Fruit fly (Drosophila melanogaster) whole organism, embryonic: ENCODE measurements around the gene peng.

Experiments used
- Antp ChIP-seq: fragments of 200-800 bp; sonication (Bioruptor generic); optimal IDR thresholded peaks from 3 replicates; lab custom pipeline; 2016; ENCODE audit warnings: missing biosample characterization, missing genetic modification characterization
- Atf6 ChIP-seq: fragments of 200-800 bp; sonication (Bioruptor generic); IDR thresholded peaks from 2 replicates; pipeline ENCODE4 v1.3.6; 2022; ENCODE audit warnings: missing biosample characterization, missing genetic modification characterization
- CG10267 ChIP-seq: fragments of 200-800 bp; sonication (Bioruptor generic); optimal IDR thresholded peaks from 2 replicates; lab custom pipeline; 2018; ENCODE audit warnings: missing biosample characterization, mild to moderate bottlenecking, missing genetic modification characterization, moderate library complexity
- CG10431 ChIP-seq: fragments of 200-800 bp; sonication (Bioruptor generic); optimal IDR thresholded peaks from 3 replicates; lab custom pipeline; 2018; ENCODE audit warnings: missing biosample characterization, mild to moderate bottlenecking, missing genetic modification characterization
- CG10543 ChIP-seq: fragments of 200-800 bp; sonication (Bioruptor generic); optimal IDR thresholded peaks from 3 replicates; lab custom pipeline; 2017; ENCODE audit warnings: missing biosample characterization, mild to moderate bottlenecking, missing genetic modification characterization, moderate library complexity
- CG11560 ChIP-seq: fragments of 200-800 bp; sonication (Bioruptor generic); IDR thresholded peaks from 3 replicates; pipeline ENCODE4 v1.3.6; 2022; ENCODE audit warnings: missing biosample characterization, missing genetic modification characterization
- CG12104 ChIP-seq: fragments of 200-800 bp; sonication (Bioruptor generic); optimal IDR thresholded peaks from 3 replicates; lab custom pipeline; 2016; ENCODE audit warnings: missing biosample characterization, missing genetic modification characterization
- CG14050 ChIP-seq: fragments of 200-800 bp; sonication (Bioruptor generic); IDR thresholded peaks from 3 replicates; pipeline ENCODE4 v1.3.6; 2022; ENCODE audit warnings: missing biosample characterization, missing genetic modification characterization
- CG16813 ChIP-seq: fragments of 200-800 bp; sonication (Bioruptor generic); IDR thresholded peaks from 3 replicates; pipeline ENCODE4 v1.3.6; 2022; ENCODE audit warnings: missing biosample characterization, missing genetic modification characterization; ENCODE audit not compliant: partially characterized antibody
- CG17802 ChIP-seq: fragments of 200-800 bp; sonication (Bioruptor generic); optimal IDR thresholded peaks from 2 replicates; lab custom pipeline; 2018; ENCODE audit warnings: missing biosample characterization, mild to moderate bottlenecking, missing genetic modification characterization, moderate library complexity
- CG2129 ChIP-seq: fragments of 200-800 bp; sonication (Bioruptor generic); IDR thresholded peaks from 2 replicates; pipeline ENCODE4 v1.3.6; 2022; ENCODE audit warnings: missing biosample characterization, missing genetic modification characterization; ENCODE audit not compliant: partially characterized antibody
- CG31224 ChIP-seq: fragments of 200-800 bp; sonication (Bioruptor generic); IDR thresholded peaks from 2 replicates; pipeline ENCODE4 v1.3.6; 2022; ENCODE audit warnings: missing biosample characterization, missing genetic modification characterization
- CG32532 ChIP-seq: fragments of 200-800 bp; sonication (Bioruptor generic); IDR thresholded peaks from 2 replicates; pipeline ENCODE4 v1.3.6; 2022; ENCODE audit warnings: missing biosample characterization, missing genetic modification characterization
- CG6654 ChIP-seq: fragments of 200-800 bp; sonication (Bioruptor generic); optimal IDR thresholded peaks from 2 replicates; lab custom pipeline; 2017; ENCODE audit warnings: missing biosample characterization, mild to moderate bottlenecking, missing genetic modification characterization
- CG6765 ChIP-seq: fragments of 200-800 bp; sonication (Bioruptor generic); optimal IDR thresholded peaks from 3 replicates; lab custom pipeline; 2017; ENCODE audit warnings: missing biosample characterization, mild to moderate bottlenecking, missing genetic modification characterization
- CG8089 ChIP-seq: fragments of 200-800 bp; sonication (Bioruptor generic); optimal IDR thresholded peaks from 3 replicates; lab custom pipeline; 2016; ENCODE audit warnings: missing biosample characterization, missing genetic modification characterization
- CG9797 ChIP-seq: fragments of 200-800 bp; sonication (Bioruptor generic); optimal IDR thresholded peaks from 3 replicates; lab custom pipeline; 2018; ENCODE audit warnings: missing biosample characterization, mild to moderate bottlenecking, missing genetic modification characterization
- CG9932 ChIP-seq: fragments of 200-800 bp; sonication (Bioruptor generic); IDR thresholded peaks from 2 replicates; pipeline ENCODE4 v1.3.6; 2022; ENCODE audit warnings: missing biosample characterization, missing genetic modification characterization
- Dek ChIP-seq: fragments of 200-800 bp; sonication (Bioruptor generic); optimal IDR thresholded peaks from 3 replicates; lab custom pipeline; 2019; ENCODE audit warnings: missing biosample characterization, mild to moderate bottlenecking, missing genetic modification characterization, moderate library complexity
- Doc3 ChIP-seq: fragments of 200-800 bp; sonication (Bioruptor generic); IDR thresholded peaks from 3 replicates; pipeline ENCODE4 v1.3.6; 2022; ENCODE audit warnings: missing biosample characterization, missing genetic modification characterization; ENCODE audit not compliant: partially characterized antibody
- Dref ChIP-seq: fragments of 200-800 bp; sonication (Bioruptor generic); IDR thresholded peaks from 2 replicates; pipeline ENCODE4 v1.3.6; 2022; ENCODE audit warnings: missing biosample characterization, missing genetic modification characterization
- Gug ChIP-seq: fragments of 200-800 bp; sonication (Bioruptor generic); IDR thresholded peaks from 4 replicates; pipeline ENCODE4 v1.3.6; 2022; ENCODE audit warnings: missing biosample characterization, missing genetic modification characterization
- H2.0 ChIP-seq: fragments of 200-800 bp; sonication (Bioruptor generic); IDR thresholded peaks from 2 replicates; pipeline ENCODE4 v1.3.6; 2022; ENCODE audit warnings: missing biosample characterization, missing genetic modification characterization
- Myb ChIP-seq: fragments of 200-800 bp; sonication (Bioruptor generic); optimal IDR thresholded peaks from 2 replicates; lab custom pipeline; 2016; ENCODE audit warnings: missing biosample characterization, missing genetic modification characterization
- NFAT ChIP-seq: fragments of 200-800 bp; sonication (Bioruptor generic); IDR thresholded peaks from 2 replicates; pipeline ENCODE4 v1.3.6; 2022; ENCODE audit warnings: missing biosample characterization, missing genetic modification characterization
- Neu2 ChIP-seq: fragments of 200-800 bp; sonication (Bioruptor generic); optimal IDR thresholded peaks from 3 replicates; lab custom pipeline; 2016; ENCODE audit warnings: missing biosample characterization, missing genetic modification characterization, borderline replicate concordance
- Nf-YC ChIP-seq: fragments of 200-800 bp; optimal IDR thresholded peaks from 3 replicates; lab custom pipeline; 2019; ENCODE audit warnings: missing biosample characterization, mild to moderate bottlenecking, missing genetic modification characterization, moderate library complexity
- Oli ChIP-seq: fragments of 200-800 bp; sonication (Bioruptor generic); optimal IDR thresholded peaks from 2 replicates; lab custom pipeline; 2018; ENCODE audit warnings: missing biosample characterization, mild to moderate bottlenecking, missing genetic modification characterization, moderate library complexity
- Pdp1 ChIP-seq, 2 experiments: fragments of 200-800 bp; sonication (Bioruptor generic); optimal IDR thresholded peaks; 3 replicates each; lab custom pipeline; 2016; ENCODE audit warnings: missing biosample characterization in 2 of 2, missing genetic modification characterization in 2 of 2, mild to moderate bottlenecking in 1 of 2, moderate library complexity in 1 of 2
- Stat92E ChIP-seq, 3 experiments: fragments of >200 bp in 2 of 3; fragments of 200-800 bp in 1 of 3; sonication (Bioruptor generic) in 1 of 3; optimal IDR thresholded peaks; 2 replicates each; lab custom pipeline; 2017 to 2019; ENCODE audit warnings: missing biosample characterization in 3 of 3, missing genetic modification characterization in 3 of 3, mild to moderate bottlenecking in 1 of 3, moderate library complexity in 1 of 3
- br ChIP-seq: fragments of >200 bp; optimal IDR thresholded peaks from 2 replicates; lab custom pipeline; 2017
- chinmo ChIP-seq: fragments of 200-800 bp; sonication (Bioruptor generic); IDR thresholded peaks from 4 replicates; pipeline ENCODE4 v1.3.6; 2022; ENCODE audit warnings: missing biosample characterization, missing genetic modification characterization; ENCODE audit not compliant: partially characterized antibody
- chm ChIP-seq: fragments of 200-800 bp; sonication (Bioruptor generic); IDR thresholded peaks from 2 replicates; pipeline ENCODE4 v1.3.6; 2022; ENCODE audit warnings: missing biosample characterization, missing genetic modification characterization
- esg ChIP-seq: fragments of 200-800 bp; sonication (Bioruptor generic); conservative IDR thresholded peaks from 2 replicates; pipeline ENCODE4 v1.3.6; 2022; ENCODE audit warnings: missing biosample characterization, missing genetic modification characterization
- gcm ChIP-seq: fragments of 200-800 bp; sonication (Bioruptor generic); optimal IDR thresholded peaks from 2 replicates; lab custom pipeline; 2019; ENCODE audit warnings: missing biosample characterization, mild to moderate bottlenecking, missing genetic modification characterization, moderate library complexity
- grau ChIP-seq: fragments of 200-800 bp; optimal IDR thresholded peaks from 3 replicates; lab custom pipeline; 2019; ENCODE audit warnings: missing biosample characterization, mild to moderate bottlenecking, missing genetic modification characterization, moderate library complexity
- hkb ChIP-seq, 2 experiments: fragments of 200-800 bp in 1 of 2; fragments of >200 bp in 1 of 2; sonication (Bioruptor generic) in 1 of 2; IDR thresholded peaks in 1 of 2; optimal IDR thresholded peaks in 1 of 2; 2 replicates each; pipeline versions ENCODE4 v1.3.6 to Lab custom; 2017 to 2022; ENCODE audit warnings: missing biosample characterization in 1 of 2, missing genetic modification characterization in 1 of 2
- lilli ChIP-seq: fragments of 200-800 bp; sonication (Bioruptor generic); optimal IDR thresholded peaks from 3 replicates; lab custom pipeline; 2016; ENCODE audit warnings: missing biosample characterization, missing genetic modification characterization
- lmd ChIP-seq: fragments of 200-800 bp; sonication (Bioruptor generic); IDR thresholded peaks from 2 replicates; pipeline ENCODE4 v1.3.6; 2022; ENCODE audit warnings: missing biosample characterization, missing genetic modification characterization
- maf-S ChIP-seq: fragments of 200-800 bp; sonication (Bioruptor generic); optimal IDR thresholded peaks from 2 replicates; lab custom pipeline; 2016; ENCODE audit warnings: missing biosample characterization, missing genetic modification characterization
- odd ChIP-seq: fragments of 200-800 bp; sonication (Bioruptor generic); optimal IDR thresholded peaks from 2 replicates; lab custom pipeline; 2017; ENCODE audit warnings: missing biosample characterization, mild to moderate bottlenecking, missing genetic modification characterization
- onecut ChIP-seq: fragments of 200-800 bp; sonication (Bioruptor generic); IDR thresholded peaks from 2 replicates; pipeline ENCODE4 v1.3.6; 2022; ENCODE audit warnings: missing biosample characterization, missing genetic modification characterization
- peb ChIP-seq: fragments of 200-800 bp; sonication (Bioruptor generic); IDR thresholded peaks from 2 replicates; pipeline ENCODE4 v1.3.6; 2022; ENCODE audit warnings: missing biosample characterization, missing genetic modification characterization
- pzg ChIP-seq: fragments of 200-800 bp; sonication (Bioruptor generic); optimal IDR thresholded peaks from 3 replicates; lab custom pipeline; 2018; ENCODE audit warnings: missing biosample characterization, mild to moderate bottlenecking, missing genetic modification characterization, moderate library complexity
- sna ChIP-seq: fragments of 200-800 bp; sonication (Bioruptor generic); IDR thresholded peaks from 2 replicates; pipeline ENCODE4 v1.3.6; 2022; ENCODE audit warnings: missing biosample characterization, missing genetic modification characterization; ENCODE audit not compliant: partially characterized antibody
- so ChIP-seq: fragments of 200-800 bp; sonication (Bioruptor generic); IDR thresholded peaks from 3 replicates; pipeline ENCODE4 v1.3.6; 2022; ENCODE audit warnings: missing biosample characterization, missing genetic modification characterization
- toy ChIP-seq: fragments of 200-800 bp; sonication (Bioruptor generic); IDR thresholded peaks from 2 replicates; pipeline ENCODE4 v1.3.6; 2022; ENCODE audit warnings: missing biosample characterization, missing genetic modification characterization
- vfl ChIP-seq: fragments of 200-800 bp; sonication (Bioruptor generic); optimal IDR thresholded peaks from 2 replicates; lab custom pipeline; 2016; ENCODE audit warnings: missing biosample characterization, missing genetic modification characterization
- zfh2 ChIP-seq: fragments of 200-800 bp; sonication (Bioruptor generic); optimal IDR thresholded peaks from 2 replicates; lab custom pipeline; 2016; ENCODE audit warnings: missing biosample characterization, missing genetic modification characterization

The peng gene

dm6 chrX:21323933-21324688 is 25.5 kb downstream of the peng start, which contains the start of the genes Dd and CG1486 (continued):
- TF ChIP-seq CG16813, result peak; percentile 92
- TF ChIP-seq maf-S (GFP tag; lab: Kevin White, UChicago), result no peak
- TF ChIP-seq grau (tag; lab: Kevin White, UChicago), result peak; percentile 29
- TF ChIP-seq CG10543 (GFP tag; lab: Kevin White, UChicago), result peak; percentile 30
- peak; percentile 98 for TF ChIP-seq CG9797 (GFP tag; lab: Kevin White, UChicago)
- TF ChIP-seq Doc3 (GFP tag; lab: Robert Waterston, UW), result peak; percentile 75
- peak; percentile 76 for TF ChIP-seq CG2129
- no peak for TF ChIP-seq lilli (GFP tag; lab: Kevin White, UChicago)
- no peak for TF ChIP-seq so (GFP tag; lab: Robert Waterston, UW)
- no peak for TF ChIP-seq esg (GFP tag; lab: Robert Waterston, UW)
- TF ChIP-seq CG17802, result no peak
- no peak for TF ChIP-seq peb (GFP tag; lab: Robert Waterston, UW)
- peak in 1 of 3 experiments; percentile 4 for TF ChIP-seq Stat92E (GFP tag; optimal IDR thresholded peaks at IDR 0.05; lab: Kevin White, UChicago)
- no peak for TF ChIP-seq CG14050 (GFP tag; lab: Robert Waterston, UW)
- TF ChIP-seq CG10267, result peak; percentile 41
- peak; percentile 44; the same call in 1 of the 3 replicates for TF ChIP-seq CG11560 (tag; lab: Robert Waterston, UW)
- TF ChIP-seq Dref (GFP tag; lab: Robert Waterston, UW), result peak; percentile 74
- TF ChIP-seq Gug, result no peak
- no peak for TF ChIP-seq Oli
- no peak for TF ChIP-seq onecut (GFP tag; lab: Robert Waterston, UW)
- no peak for TF ChIP-seq gcm (GFP tag; lab: Kevin White, UChicago)
- TF ChIP-seq Antp, result peak; percentile 6
- no peak for TF ChIP-seq Atf6 (GFP tag; lab: Robert Waterston, UW)
- TF ChIP-seq CG12104 (GFP tag; lab: Kevin White, UChicago), result peak; percentile 15
- TF ChIP-seq Dek, result no peak
- TF ChIP-seq lmd (GFP tag; lab: Robert Waterston, UW), result no peak
- TF ChIP-seq odd (GFP tag; lab: Kevin White, UChicago), result no peak
- TF ChIP-seq br (lab: Kevin White, UChicago), result no peak
- TF ChIP-seq Nf-YC (tag; lab: Kevin White, UChicago), result peak; percentile 47
- no peak for TF ChIP-seq CG6765 (GFP tag; lab: Kevin White, UChicago)
- no peak for TF ChIP-seq CG8089
- TF ChIP-seq CG31224 (GFP tag; lab: Robert Waterston, UW), result no peak
- TF ChIP-seq H2.0 (GFP tag; lab: Robert Waterston, UW), result no peak
- peak in 1 of 2 experiments; percentile 73 for TF ChIP-seq Pdp1 (GFP tag; optimal IDR thresholded peaks at IDR 0.05; lab: Kevin White, UChicago)
- no peak for TF ChIP-seq toy (GFP tag; lab: Robert Waterston, UW)
- peak; percentile 80; the same call in 2 of the 4 replicates for TF ChIP-seq chinmo (GFP tag; lab: Robert Waterston, UW)
- TF ChIP-seq NFAT (GFP tag; lab: Robert Waterston, UW), result no peak
- TF ChIP-seq hkb (optimal IDR thresholded peaks at IDR 0.05; lab: Kevin White, UChicago), result no peak
- no peak for TF ChIP-seq hkb (GFP tag; IDR thresholded peaks at IDR 0.05; lab: Robert Waterston, UW)
- TF ChIP-seq vfl (GFP tag; lab: Kevin White, UChicago), result no peak
- TF ChIP-seq CG32532 (GFP tag; lab: Robert Waterston, UW), result no peak
- TF ChIP-seq chm (GFP tag; lab: Robert Waterston, UW), result no peak
- TF ChIP-seq pzg (GFP tag; lab: Kevin White, UChicago), result peak; percentile 93
- TF ChIP-seq CG6654 (GFP tag; lab: Kevin White, UChicago), result no peak
- peak; percentile 23 for TF ChIP-seq Myb (GFP tag; lab: Kevin White, UChicago)
- TF ChIP-seq CG9932, result 0 out of 2 replicates have a peak, but pooled peaks have one; percentile 31
- TF ChIP-seq CG10431 (GFP tag; lab: Kevin White, UChicago), result no peak
- TF ChIP-seq Neu2 (GFP tag; lab: Kevin White, UChicago), result no peak
- peak; percentile 69; the same call in 1 of the 2 replicates for TF ChIP-seq sna (GFP tag; lab: Robert Waterston, UW)
- TF ChIP-seq zfh2 (GFP tag; lab: Kevin White, UChicago), result no peak
